Fruit fly (Drosophila melanogaster): ENCODE measurements around the gene CtsL4.

Gene CtsL4

DNA sequence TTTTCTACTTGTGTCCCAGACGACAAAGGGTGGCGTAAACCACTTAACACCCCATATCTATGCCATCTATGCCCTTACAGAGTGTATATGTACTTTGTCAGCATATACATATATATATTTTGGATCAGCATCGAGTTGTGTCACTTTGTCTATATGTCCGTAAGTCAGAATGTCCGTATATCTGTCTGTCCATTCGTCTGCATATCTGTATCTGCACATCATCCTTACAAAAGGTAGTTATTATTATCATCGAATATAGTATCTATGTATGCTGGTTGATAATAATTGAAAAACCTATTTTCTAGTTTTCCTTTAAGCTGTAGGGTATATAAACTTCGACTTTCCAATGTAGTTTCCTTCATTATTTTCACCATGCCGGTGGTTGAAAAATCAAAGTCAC is 5.3 kb downstream of the CtsL4 start:
- TF ChIP-seq Elba2 (GFP tag; optimal IDR thresholded peaks at IDR 0.05) (no peak), onecut (GFP tag; IDR thresholded peaks at IDR 0.05) (no peak; the same call in 1 of the 2 replicates), CG2875 (GFP tag; optimal IDR thresholded peaks at IDR 0.05) (peak; percentile 18), TFAM (GFP tag; optimal IDR thresholded peaks at IDR 0.05) (no peak), ase (GFP tag; IDR thresholded peaks at IDR 0.05) (no peak), CG11504 (tag; optimal IDR thresholded peaks at IDR 0.05) (peak; percentile 71), CG6254 (GFP tag; optimal IDR thresholded peaks at IDR 0.05) (no peak), Sox100B (GFP tag; optimal IDR thresholded peaks at IDR 0.05) (peak; percentile 6), ttk (GFP tag; IDR thresholded peaks at IDR 0.05) (no peak), CG6689 (GFP tag; IDR thresholded peaks at IDR 0.05) (peak; percentile 38; the same call in 1 of the 2 replicates), Dad (GFP tag; optimal IDR thresholded peaks at IDR 0.05) (no peak), CG33557 (GFP tag; optimal IDR thresholded peaks at IDR 0.05) (peak; percentile 28), al (GFP tag; IDR thresholded peaks at IDR 0.05) (no peak), chinmo (GFP tag; IDR thresholded peaks at IDR 0.05; ENCODE audit: partially characterized antibody) (no peak), CG13424 (tag; optimal IDR thresholded peaks at IDR 0.05) (peak; percentile 30), CG8359 (GFP tag; optimal IDR thresholded peaks at IDR 0.05; ENCODE audit: borderline replicate concordance) (no peak), CG10366 (GFP tag; IDR thresholded peaks at IDR 0.05) (no peak), sens (GFP tag) (peak; percentile 88), CG9437 (GFP tag; optimal IDR thresholded peaks at IDR 0.05) (no peak), gsb-n (tag; optimal IDR thresholded peaks at IDR 0.05) (peak; percentile 12), dmrt99B (tag; optimal IDR thresholded peaks at IDR 0.05) (no peak), pros (GFP tag; optimal IDR thresholded peaks at IDR 0.05) (peak; percentile 33), oc (tag; optimal IDR thresholded peaks at IDR 0.05) (no peak), row (GFP tag; IDR thresholded peaks at IDR 0.05) (peak; percentile 55), pum (GFP tag; optimal IDR thresholded peaks at IDR 0.05) (peak; percentile 14), CG16863 (GFP tag; optimal IDR thresholded peaks at IDR 0.05) (no peak), CG2202 (tag; optimal IDR thresholded peaks at IDR 0.05) (peak; percentile 12), Ravus (GFP tag; IDR thresholded peaks at IDR 0.05) (no peak), CG17568 (GFP tag; optimal IDR thresholded peaks at IDR 0.05) (no peak), Opbp (GFP tag; IDR thresholded peaks at IDR 0.05; ENCODE audit: partially characterized antibody) (no peak), az2 (GFP tag; optimal IDR thresholded peaks at IDR 0.05) (peak; percentile 14), Atf6 (GFP tag; IDR thresholded peaks at IDR 0.05) (no peak), pho (GFP tag; optimal IDR thresholded peaks at IDR 0.05) (no peak), D19A (tag; optimal IDR thresholded peaks at IDR 0.05) (peak; percentile 99), CG11695 (GFP tag; IDR thresholded peaks at IDR 0.05) (no peak), CG2712 (tag; optimal IDR thresholded peaks at IDR 0.05) (peak; percentile 55), CG3065 (GFP tag; optimal IDR thresholded peaks at IDR 0.05) (no peak), Sox102F (GFP tag; optimal IDR thresholded peaks at IDR 0.05) (no peak), eve (GFP tag; optimal IDR thresholded peaks at IDR 0.05) (no peak), D (optimal IDR thresholded peaks at IDR 0.05) (no peak), D (GFP tag; optimal IDR thresholded peaks at IDR 0.05) (peak; percentile 20), sd (tag; optimal IDR thresholded peaks at IDR 0.05) (no peak), Kr (GFP tag; optimal IDR thresholded peaks at IDR 0.05) (no peak), CG10462 (GFP tag; optimal IDR thresholded peaks at IDR 0.05) (no peak), CG18262 (tag; optimal IDR thresholded peaks at IDR 0.05) (peak; percentile 63), Bgb (GFP tag; IDR thresholded peaks at IDR 0.05; ENCODE audit: partially characterized antibody) (no peak), CG12942 (GFP tag; optimal IDR thresholded peaks at IDR 0.05) (no peak), Dip2 (GFP tag; IDR thresholded peaks at IDR 0.05) (no peak), CG7357 (GFP tag; IDR thresholded peaks at IDR 0.05) (0 out of 3 replicates have a peak, but pooled peaks have one; percentile 17), tgo (GFP tag; IDR thresholded peaks at IDR 0.05) (peak; percentile 36; the same call in 1 of the 3 replicates), CG4424 (GFP tag; optimal IDR thresholded peaks at IDR 0.05) (no peak), Hey (tag; optimal IDR thresholded peaks at IDR 0.05) (no peak)
